Fruit fly (Drosophila melanogaster) whole organism, prepupa: ENCODE results near the gene CG15333.

ENCODE experiments used
- Blimp-1 ChIP-seq: fragments of 200-800 bp; sonication (Bioruptor generic); optimal IDR thresholded peaks from 3 replicates; lab custom pipeline; 2017; ENCODE audit warnings: missing biosample characterization, missing genetic modification characterization, mild to moderate bottlenecking, moderate library complexity, missing genetic modification reagents
- CG10631 ChIP-seq: fragments of 200-800 bp; sonication (Bioruptor generic); optimal IDR thresholded peaks from 2 replicates; lab custom pipeline; 2016; ENCODE audit warnings: missing biosample characterization, missing genetic modification characterization
- CG10669 ChIP-seq: fragments of 200-800 bp; sonication (Bioruptor generic); optimal IDR thresholded peaks from 3 replicates; lab custom pipeline; 2018; ENCODE audit warnings: missing biosample characterization, mild to moderate bottlenecking, missing genetic modification characterization, moderate library complexity
- CG11294 ChIP-seq: fragments of 200-800 bp; sonication (Bioruptor generic); IDR thresholded peaks from 2 replicates; pipeline ENCODE4 v1.3.6; 2022; ENCODE audit warnings: missing biosample characterization, missing genetic modification characterization
- CG11762 ChIP-seq: fragments of 200-800 bp; sonication (Bioruptor generic); optimal IDR thresholded peaks from 3 replicates; lab custom pipeline; 2016; ENCODE audit warnings: missing biosample characterization, missing genetic modification characterization; ENCODE audit not compliant: insufficient read depth
- CG15336 ChIP-seq: fragments of 200-800 bp; sonication (Bioruptor generic); IDR thresholded peaks from 2 replicates; pipeline ENCODE4 v1.3.6; 2022; ENCODE audit warnings: missing biosample characterization, missing genetic modification characterization
- CG1621 ChIP-seq: fragments of 200-800 bp; sonication (Bioruptor generic); optimal IDR thresholded peaks from 3 replicates; lab custom pipeline; 2018; ENCODE audit warnings: missing biosample characterization, mild to moderate bottlenecking, missing genetic modification characterization
- CG16779 ChIP-seq: fragments of 200-800 bp; sonication (Bioruptor generic); optimal IDR thresholded peaks from 3 replicates; lab custom pipeline; 2017; ENCODE audit warnings: missing biosample characterization, mild to moderate bottlenecking, missing genetic modification characterization
- CG3032 ChIP-seq: fragments of 200-800 bp; optimal IDR thresholded peaks from 2 replicates; lab custom pipeline; 2019; ENCODE audit warnings: missing biosample characterization, mild to moderate bottlenecking, missing genetic modification characterization, moderate library complexity
- CG31627 ChIP-seq: fragments of 200-800 bp; sonication (Bioruptor generic); optimal IDR thresholded peaks from 3 replicates; lab custom pipeline; 2016; ENCODE audit warnings: missing biosample characterization, missing genetic modification characterization
- CG34406 ChIP-seq: fragments of 200-800 bp; sonication (Bioruptor generic); optimal IDR thresholded peaks from 3 replicates; lab custom pipeline; 2016; ENCODE audit warnings: missing biosample characterization, missing genetic modification characterization
- CG3919 ChIP-seq: fragments of 200-800 bp; sonication (Bioruptor generic); optimal IDR thresholded peaks from 3 replicates; lab custom pipeline; 2016; ENCODE audit warnings: missing biosample characterization, missing genetic modification characterization
- CG4318 ChIP-seq: fragments of 200-800 bp; sonication (Bioruptor generic); optimal IDR thresholded peaks from 3 replicates; lab custom pipeline; 2017; ENCODE audit warnings: missing biosample characterization, mild to moderate bottlenecking, missing genetic modification characterization
- CG6163 ChIP-seq: fragments of 200-800 bp; sonication (Bioruptor generic); IDR thresholded peaks from 3 replicates; pipeline ENCODE4 v1.3.6; 2022; ENCODE audit warnings: missing biosample characterization, missing genetic modification characterization
- CG6276 ChIP-seq: fragments of 200-800 bp; sonication (Bioruptor generic); optimal IDR thresholded peaks from 2 replicates; lab custom pipeline; 2017; ENCODE audit warnings: missing biosample characterization, mild to moderate bottlenecking, missing genetic modification characterization
- CG6792 ChIP-seq: fragments of 200-800 bp; sonication (Bioruptor generic); optimal IDR thresholded peaks from 3 replicates; lab custom pipeline; 2016; ENCODE audit warnings: missing biosample characterization, missing genetic modification characterization
- CG6808 ChIP-seq: fragments of 200-800 bp; sonication (Bioruptor generic); optimal IDR thresholded peaks from 3 replicates; lab custom pipeline; 2017; ENCODE audit warnings: missing biosample characterization, missing genetic modification characterization, mild to moderate bottlenecking, moderate library complexity, missing genetic modification reagents
- CG6854 ChIP-seq: fragments of 200-800 bp; sonication (Bioruptor generic); optimal IDR thresholded peaks from 2 replicates; lab custom pipeline; 2017; ENCODE audit warnings: missing biosample characterization, mild to moderate bottlenecking, missing genetic modification characterization
- CG7368 ChIP-seq: fragments of 200-800 bp; sonication (Bioruptor generic); optimal IDR thresholded peaks from 3 replicates; lab custom pipeline; 2016; ENCODE audit warnings: missing biosample characterization, missing genetic modification characterization
- CG8119 ChIP-seq: fragments of 200-800 bp; sonication (Bioruptor generic); IDR thresholded peaks from 3 replicates; pipeline ENCODE4 v1.3.6; 2022; ENCODE audit warnings: missing biosample characterization, missing genetic modification characterization
- Eip75B ChIP-seq: fragments of 200-800 bp; sonication (Bioruptor generic); optimal IDR thresholded peaks from 3 replicates; lab custom pipeline; 2016; ENCODE audit warnings: missing biosample characterization, missing genetic modification characterization
- Ets21C ChIP-seq: fragments of 200-800 bp; sonication (Bioruptor generic); optimal IDR thresholded peaks from 3 replicates; lab custom pipeline; 2016; ENCODE audit warnings: missing biosample characterization, missing genetic modification characterization
- Ets96B ChIP-seq: fragments of 200-800 bp; optimal IDR thresholded peaks from 2 replicates; lab custom pipeline; 2019; ENCODE audit warnings: missing biosample characterization, mild to moderate bottlenecking, missing genetic modification characterization, moderate library complexity
- Gug ChIP-seq: fragments of 200-800 bp; sonication (Bioruptor generic); IDR thresholded peaks from 2 replicates; pipeline ENCODE4 v1.3.6; 2022; ENCODE audit warnings: missing biosample characterization, missing genetic modification characterization
- Hr38 ChIP-seq: sonication (Bioruptor generic); optimal IDR thresholded peaks from 2 replicates; lab custom pipeline; 2016; ENCODE audit warnings: missing biosample characterization, missing genetic modification characterization
- Hr39 ChIP-seq: fragments of 200-800 bp; sonication (Bioruptor generic); optimal IDR thresholded peaks from 2 replicates; lab custom pipeline; 2016; ENCODE audit warnings: missing biosample characterization, missing genetic modification characterization
- Hr4 ChIP-seq: fragments of 200-800 bp; sonication (Bioruptor generic); optimal IDR thresholded peaks from 3 replicates; lab custom pipeline; 2016; ENCODE audit warnings: missing biosample characterization, missing genetic modification characterization
- Lpt ChIP-seq: fragments of 200-800 bp; sonication (Bioruptor generic); optimal IDR thresholded peaks from 3 replicates; lab custom pipeline; 2016; ENCODE audit warnings: missing biosample characterization, missing genetic modification characterization
- Met ChIP-seq: fragments of 200-800 bp; sonication (Bioruptor generic); optimal IDR thresholded peaks from 3 replicates; lab custom pipeline; 2016; ENCODE audit warnings: missing biosample characterization, missing genetic modification characterization
- OdsH ChIP-seq: fragments of 200-800 bp; sonication (Bioruptor generic); optimal IDR thresholded peaks from 3 replicates; lab custom pipeline; 2016; ENCODE audit warnings: missing biosample characterization, missing genetic modification characterization
- Smox ChIP-seq: fragments of 200-800 bp; sonication (Bioruptor generic); optimal IDR thresholded peaks from 3 replicates; lab custom pipeline; 2016; ENCODE audit warnings: missing biosample characterization, missing genetic modification characterization
- Sox102F ChIP-seq: fragments of 200-800 bp; sonication (Bioruptor generic); optimal IDR thresholded peaks from 2 replicates; lab custom pipeline; 2016; ENCODE audit warnings: missing biosample characterization, mild to moderate bottlenecking, missing genetic modification characterization
- Sox15 ChIP-seq: fragments of 200-800 bp; sonication (Bioruptor generic); optimal IDR thresholded peaks from 3 replicates; lab custom pipeline; 2016; ENCODE audit warnings: missing biosample characterization, missing genetic modification characterization
- achi ChIP-seq: fragments of 200-800 bp; sonication (Bioruptor generic); optimal IDR thresholded peaks from 3 replicates; lab custom pipeline; 2016; ENCODE audit warnings: missing biosample characterization, missing genetic modification characterization
- acj6 ChIP-seq: fragments of 200-800 bp; sonication (Bioruptor generic); optimal IDR thresholded peaks from 3 replicates; lab custom pipeline; 2016; ENCODE audit warnings: missing biosample characterization, missing genetic modification characterization
- cyc ChIP-seq: fragments of 200-800 bp; sonication (Bioruptor generic); optimal IDR thresholded peaks from 3 replicates; lab custom pipeline; 2016; ENCODE audit warnings: missing biosample characterization, missing genetic modification characterization
- dac ChIP-seq: fragments of 200-800 bp; sonication (Bioruptor generic); optimal IDR thresholded peaks from 2 replicates; lab custom pipeline; 2017; ENCODE audit warnings: missing biosample characterization, mild to moderate bottlenecking, missing genetic modification characterization
- eg ChIP-seq: fragments of 200-800 bp; sonication (Bioruptor generic); IDR thresholded peaks from 3 replicates; pipeline ENCODE4 v1.3.6; 2022; ENCODE audit warnings: missing biosample characterization, missing genetic modification characterization
- esn ChIP-seq: fragments of 200-800 bp; sonication (Bioruptor generic); optimal IDR thresholded peaks from 2 replicates; lab custom pipeline; 2016; ENCODE audit warnings: missing biosample characterization, mild to moderate bottlenecking, missing genetic modification characterization, moderate library complexity
- fd59A ChIP-seq: fragments of 200-800 bp; sonication (Bioruptor generic); optimal IDR thresholded peaks from 2 replicates; lab custom pipeline; 2017; ENCODE audit warnings: missing biosample characterization, mild to moderate bottlenecking, missing genetic modification characterization, missing genetic modification reagents
- fd85E ChIP-seq: fragments of 200-800 bp; sonication (Bioruptor generic); optimal IDR thresholded peaks from 3 replicates; lab custom pipeline; 2016; ENCODE audit warnings: missing biosample characterization, missing genetic modification characterization
- lz ChIP-seq: fragments of 200-800 bp; sonication (Bioruptor generic); optimal IDR thresholded peaks from 3 replicates; lab custom pipeline; 2016; ENCODE audit warnings: missing biosample characterization, missing genetic modification characterization
- net ChIP-seq: fragments of 200-800 bp; sonication (Bioruptor generic); optimal IDR thresholded peaks from 3 replicates; lab custom pipeline; 2016; ENCODE audit warnings: missing biosample characterization, missing genetic modification characterization
- salr ChIP-seq, 2 experiments: fragments of 200-800 bp; sonication (Bioruptor generic); optimal IDR thresholded peaks; 3 replicates each; lab custom pipeline; 2016 to 2018; ENCODE audit warnings: missing biosample characterization in 2 of 2, missing genetic modification characterization in 2 of 2, mild to moderate bottlenecking in 1 of 2
- svp ChIP-seq: fragments of 200-800 bp; sonication (Bioruptor generic); peaks from one replicate; lab custom pipeline; 2016; ENCODE audit warnings: missing biosample characterization, missing genetic modification characterization
- topi ChIP-seq: fragments of 200-800 bp; sonication (Bioruptor generic); optimal IDR thresholded peaks from 3 replicates; lab custom pipeline; 2016; ENCODE audit warnings: missing biosample characterization, missing genetic modification characterization

CG15333 gene

dm6 chrX:7979202-7979601 lies 41.9 kb downstream of the CG15333 start (continued):
- no peak for TF ChIP-seq CG6163 (GFP tag; lab: Robert Waterston, UW)
- TF ChIP-seq eg (GFP tag; lab: Robert Waterston, UW): no peak
- peak; percentile 36 for TF ChIP-seq acj6
- TF ChIP-seq CG3919 (GFP tag; lab: Kevin White, UChicago): peak; percentile 35
- no peak for TF ChIP-seq CG16779 (tag; lab: Kevin White, UChicago)
- no peak for TF ChIP-seq cyc (GFP tag; lab: Kevin White, UChicago)
- no peak for TF ChIP-seq fd85E (GFP tag; lab: Kevin White, UChicago)
- peak; percentile 16 for TF ChIP-seq OdsH (GFP tag; lab: Kevin White, UChicago)
- TF ChIP-seq CG15336 (GFP tag; lab: Robert Waterston, UW): 0 out of 2 replicates have a peak, but pooled peaks have one; percentile 26
- TF ChIP-seq Hr4 (GFP tag; lab: Kevin White, UChicago): no peak
- TF ChIP-seq CG7368 (GFP tag; lab: Kevin White, UChicago): no peak
- TF ChIP-seq lz (GFP tag; lab: Kevin White, UChicago): no peak
- TF ChIP-seq Hr38 (GFP tag; lab: Kevin White, UChicago): no peak
- peak; percentile 14 for TF ChIP-seq CG6792 (GFP tag; lab: Kevin White, UChicago)
- no peak for TF ChIP-seq CG11294 (GFP tag; lab: Robert Waterston, UW)
- TF ChIP-seq CG6854: no peak
- peak; percentile 25 for TF ChIP-seq CG6808 (GFP tag; lab: Kevin White, UChicago)
- TF ChIP-seq CG34406 (GFP tag; lab: Kevin White, UChicago): peak; percentile 28
- TF ChIP-seq dac (GFP tag; lab: Kevin White, UChicago): no peak
- TF ChIP-seq CG3032 (tag; lab: Kevin White, UChicago): peak; percentile 45
- TF ChIP-seq Blimp-1 (GFP tag; lab: Kevin White, UChicago): no peak
- TF ChIP-seq Ets96B (tag; lab: Kevin White, UChicago): peak; percentile 53
- peak; percentile 40 for TF ChIP-seq CG10669
- no peak for TF ChIP-seq Met (GFP tag; lab: Kevin White, UChicago)
- no peak for TF ChIP-seq CG8119 (GFP tag; lab: Robert Waterston, UW)
- TF ChIP-seq achi: peak; percentile 47
- TF ChIP-seq Eip75B (GFP tag; lab: Kevin White, UChicago): peak; percentile 30
- TF ChIP-seq CG1621 (tag; lab: Kevin White, UChicago): peak; percentile 14
- TF ChIP-seq CG31627 (GFP tag; lab: Kevin White, UChicago): no peak
- peak in 1 of 2 experiments; percentile 16 for TF ChIP-seq salr (GFP tag; optimal IDR thresholded peaks at IDR 0.05; lab: Kevin White, UChicago)
- no peak for TF ChIP-seq topi (GFP tag; lab: Kevin White, UChicago)
- TF ChIP-seq Ets21C (GFP tag; lab: Kevin White, UChicago): no peak
- no peak for TF ChIP-seq Sox15 (GFP tag; lab: Kevin White, UChicago)

dm6 chrX:7978027-7978426 lies 43.1 kb downstream of the CG15333 start:
- TF ChIP-seq Met (GFP tag; lab: Kevin White, UChicago): peak; percentile 55
- no peak for TF ChIP-seq Hr38 (GFP tag; lab: Kevin White, UChicago)
- peak; percentile 27 for TF ChIP-seq CG34406 (GFP tag; lab: Kevin White, UChicago)
- TF ChIP-seq esn (GFP tag; lab: Kevin White, UChicago): peak; percentile 60
- no peak for TF ChIP-seq CG7368 (GFP tag; lab: Kevin White, UChicago)
- no peak for TF ChIP-seq Lpt (GFP tag; lab: Kevin White, UChicago)
- TF ChIP-seq net (GFP tag; lab: Kevin White, UChicago): no peak
- TF ChIP-seq CG16779 (tag; lab: Kevin White, UChicago): no peak
- TF ChIP-seq CG6854: no peak
- peak; percentile 48 for TF ChIP-seq CG6808 (GFP tag; lab: Kevin White, UChicago)
- peak; percentile 4 for TF ChIP-seq Blimp-1 (GFP tag; lab: Kevin White, UChicago)
- peak; percentile 24 for TF ChIP-seq CG10631 (GFP tag; lab: Kevin White, UChicago)
- TF ChIP-seq Sox102F (GFP tag; lab: Kevin White, UChicago): peak; percentile 43
- TF ChIP-seq Eip75B (GFP tag; lab: Kevin White, UChicago): peak; percentile 41
- TF ChIP-seq CG11762 (GFP tag; lab: Kevin White, UChicago): peak; percentile 11
- TF ChIP-seq CG3919 (GFP tag; lab: Kevin White, UChicago): peak; percentile 16
- peak; percentile 25 for TF ChIP-seq CG6276 (GFP tag; lab: Kevin White, UChicago)
- peak; percentile 52 for TF ChIP-seq lz (GFP tag; lab: Kevin White, UChicago)
- TF ChIP-seq CG4318 (GFP tag; lab: Kevin White, UChicago): peak; percentile 30
- peak; percentile 26 for TF ChIP-seq CG3032 (tag; lab: Kevin White, UChicago)
- peak; percentile 42 for TF ChIP-seq CG10669
- TF ChIP-seq Smox (GFP tag; lab: Kevin White, UChicago): peak; percentile 19
- peak; percentile 5 for TF ChIP-seq dac (GFP tag; lab: Kevin White, UChicago)
- peak; percentile 31 for TF ChIP-seq acj6
- TF ChIP-seq Ets96B (tag; lab: Kevin White, UChicago): peak; percentile 6
- no peak for TF ChIP-seq CG8119 (GFP tag; lab: Robert Waterston, UW)
- peak; percentile 28 for TF ChIP-seq fd59A (GFP tag; lab: Kevin White, UChicago)
- TF ChIP-seq svp: peak; percentile 80
- TF ChIP-seq Gug (GFP tag; lab: Robert Waterston, UW): no peak
- no peak for TF ChIP-seq fd85E (GFP tag; lab: Kevin White, UChicago)
- TF ChIP-seq cyc (GFP tag; lab: Kevin White, UChicago): peak; percentile 28
- peak; percentile 52 for TF ChIP-seq Hr39 (GFP tag; lab: Kevin White, UChicago)
- TF ChIP-seq Hr4 (GFP tag; lab: Kevin White, UChicago): peak; percentile 59
- 0 out of 3 replicates have a peak, but pooled peaks have one; percentile 40 for TF ChIP-seq CG6163 (GFP tag; lab: Robert Waterston, UW)
- no peak for TF ChIP-seq CG1621 (tag; lab: Kevin White, UChicago)
